Fruit fly (Drosophila melanogaster): Measurements from ENCODE around the gene CG13362.

The CG13362 gene

dm6 chrX:771431-772064 is 20.4 kb upstream of the CG13362 start (continued):
- no peak for TF ChIP-seq pfk (GFP tag; optimal IDR thresholded peaks at IDR 0.05)
- peak; percentile 30 for TF ChIP-seq zen (tag; optimal IDR thresholded peaks at IDR 0.05)
- no peak for TF ChIP-seq YL-1 (GFP tag; optimal IDR thresholded peaks at IDR 0.05)
- TF ChIP-seq CG10209 (GFP tag; optimal IDR thresholded peaks at IDR 0.05), result peak; percentile 12
- TF ChIP-seq CG3281 (GFP tag; optimal IDR thresholded peaks at IDR 0.05), result no peak
- no peak for TF ChIP-seq tgo (GFP tag; IDR thresholded peaks at IDR 0.05)
- peak; percentile 34 for TF ChIP-seq CG17359 (tag; optimal IDR thresholded peaks at IDR 0.05)
- TF ChIP-seq Nf-YB (GFP tag; optimal IDR thresholded peaks at IDR 0.05), result no peak
- no peak for TF ChIP-seq CG17912 (GFP tag; optimal IDR thresholded peaks at IDR 0.05)
- TF ChIP-seq ci (GFP tag; IDR thresholded peaks at IDR 0.05), result peak; percentile 63; the same call in 1 of the 3 replicates
- TF ChIP-seq CG18476 (GFP tag; optimal IDR thresholded peaks at IDR 0.05), result no peak
- no peak for TF ChIP-seq lbe (GFP tag; optimal IDR thresholded peaks at IDR 0.05)
- TF ChIP-seq eve (GFP tag; optimal IDR thresholded peaks at IDR 0.05), result no peak
- 0 out of 2 replicates have a peak, but pooled peaks have one; percentile 41 for TF ChIP-seq Ptx1 (GFP tag; IDR thresholded peaks at IDR 0.05)
- no peak for TF ChIP-seq crc (GFP tag; optimal IDR thresholded peaks at IDR 0.05)
- TF ChIP-seq CG9932 (GFP tag; IDR thresholded peaks at IDR 0.05), result no peak
- no peak for TF ChIP-seq disco-r (GFP tag; optimal IDR thresholded peaks at IDR 0.05)
- no peak for TF ChIP-seq Dip2 (GFP tag; IDR thresholded peaks at IDR 0.05)
- TF ChIP-seq CG10565 (GFP tag; optimal IDR thresholded peaks at IDR 0.05), result no peak
- no peak for TF ChIP-seq Ravus (GFP tag; IDR thresholded peaks at IDR 0.05)
- peak; percentile 55 for TF ChIP-seq CG8388 (GFP tag; optimal IDR thresholded peaks at IDR 0.05)
- no peak for TF ChIP-seq CG8281 (tag; optimal IDR thresholded peaks at IDR 0.05)
- TF ChIP-seq Nf-YA (GFP tag; IDR thresholded peaks at IDR 0.05), result no peak
- no peak for TF ChIP-seq Rfx (GFP tag; IDR thresholded peaks at IDR 0.05)
- no peak for TF ChIP-seq kay (GFP tag; optimal IDR thresholded peaks at IDR 0.05)
- TF ChIP-seq schlank (tag; optimal IDR thresholded peaks at IDR 0.05), result no peak
- no peak for TF ChIP-seq maf-S (GFP tag; optimal IDR thresholded peaks at IDR 0.05)
- TF ChIP-seq CG2678 (tag; optimal IDR thresholded peaks at IDR 0.05), result peak; percentile 38
- peak; percentile 0 for TF ChIP-seq Ssrp (tag; optimal IDR thresholded peaks at IDR 0.05)
- TF ChIP-seq Antp (GFP tag; optimal IDR thresholded peaks at IDR 0.05), result peak; percentile 30
- peak; percentile 1 for TF ChIP-seq CG17829 (tag; optimal IDR thresholded peaks at IDR 0.05)
- TF ChIP-seq tup (GFP tag; optimal IDR thresholded peaks at IDR 0.05), result no peak
- no peak for TF ChIP-seq hth (optimal IDR thresholded peaks at IDR 0.05)
- TF ChIP-seq CG11398 (GFP tag; optimal IDR thresholded peaks at IDR 0.05), result no peak
- TF ChIP-seq CG31441 (GFP tag; IDR thresholded peaks at IDR 0.05), result peak; percentile 42; the same call in 1 of the 2 replicates
- TF ChIP-seq Jarid2 (GFP tag; optimal IDR thresholded peaks at IDR 0.05), result peak; percentile 18
- TF ChIP-seq Tbp (GFP tag; optimal IDR thresholded peaks at IDR 0.05), result no peak
- TF ChIP-seq CG2202 (tag; optimal IDR thresholded peaks at IDR 0.05), result peak; percentile 20
- TF ChIP-seq CG6272 (GFP tag; IDR thresholded peaks at IDR 0.05), result no peak
- TF ChIP-seq tin (GFP tag; optimal IDR thresholded peaks at IDR 0.05), result peak; percentile 57
- TF ChIP-seq CG18764 (GFP tag; optimal IDR thresholded peaks at IDR 0.05), result no peak
- peak; percentile 45 for TF ChIP-seq CG4820 (GFP tag; optimal IDR thresholded peaks at IDR 0.05)
- TF ChIP-seq ssp (GFP tag; IDR thresholded peaks at IDR 0.05), result no peak
- no peak for TF ChIP-seq psq (GFP tag; optimal IDR thresholded peaks at IDR 0.05)
- TF ChIP-seq CG10147 (GFP tag; optimal IDR thresholded peaks at IDR 0.05), result no peak
- TF ChIP-seq wek (GFP tag; optimal IDR thresholded peaks at IDR 0.05), result no peak
- TF ChIP-seq CG11456 (GFP tag; IDR thresholded peaks at IDR 0.05), result no peak
- peak; percentile 51 for TF ChIP-seq chn (GFP tag; optimal IDR thresholded peaks at IDR 0.05)
- TF ChIP-seq pnt (GFP tag; optimal IDR thresholded peaks at IDR 0.05), result peak; percentile 31
- TF ChIP-seq br (optimal IDR thresholded peaks at IDR 0.05), result no peak
- TF ChIP-seq CG34422 (GFP tag; IDR thresholded peaks at IDR 0.05), result peak; percentile 14; the same call in 1 of the 3 replicates
- TF ChIP-seq CG4730 (GFP tag; IDR thresholded peaks at IDR 0.05), result no peak
